Worm (Caenorhabditis elegans) whole organism, midembryonic: ENCODE measurements around the gene mob-2.

Experiments
- cog-1 ChIP-seq: sonication (generic microtip); optimal IDR thresholded peaks from 2 replicates; lab custom pipeline; 2016; ENCODE audit warnings: missing genetic modification characterization, missing compliant biosample characterization
- flt-1 ChIP-seq: fragments of 200-800 bp; sonication (Bioruptor generic); IDR thresholded peaks from 2 replicates; pipeline ENCODE4 v1.3.6; 2022; ENCODE audit warnings: missing genetic modification characterization, missing compliant biosample characterization
- klf-2 ChIP-seq: fragments of 200-800 bp; sonication (Bioruptor generic); conservative IDR thresholded peaks from 2 replicates; pipeline ENCODE4 v1.3.6; 2022; ENCODE audit warnings: missing genetic modification reagents, missing genetic modification characterization, missing compliant biosample characterization
- ref-1 ChIP-seq: fragments of 200-800 bp; sonication (Bioruptor generic); conservative IDR thresholded peaks from 2 replicates; pipeline ENCODE4 v1.3.6; 2022; ENCODE audit warnings: missing genetic modification reagents, missing genetic modification characterization, missing compliant biosample characterization
- tab-1 ChIP-seq: fragments of 200-800 bp; sonication (Bioruptor generic); IDR thresholded peaks from 2 replicates; pipeline ENCODE4 v1.3.6; 2022; ENCODE audit warnings: missing genetic modification characterization, missing compliant biosample characterization
- ztf-23 ChIP-seq: fragments of 200-800 bp; sonication (Bioruptor generic); IDR thresholded peaks from 2 replicates; pipeline ENCODE4 v1.3.6; 2022; ENCODE audit warnings: missing genetic modification reagents, missing genetic modification characterization, missing compliant biosample characterization
- ztf-29 ChIP-seq: fragments of 200-800 bp; sonication (Bioruptor generic); IDR thresholded peaks from 2 replicates; pipeline ENCODE4 v1.3.6; 2022; ENCODE audit warnings: missing genetic modification reagents, missing genetic modification characterization, missing compliant biosample characterization

ce11 chrX:13212528-13212927 is 42.7 kb upstream of the mob-2 start:
- TF ChIP-seq flt-1 (GFP tag; lab: Robert Waterston, UW) = no peak
- no peak for TF ChIP-seq klf-2 (GFP tag; lab: Robert Waterston, UW)
- no peak for TF ChIP-seq tab-1 (GFP tag; lab: Robert Waterston, UW)
- TF ChIP-seq cog-1 (tag; lab: Kevin White, UChicago) = no peak
- TF ChIP-seq ztf-23 = no peak
- TF ChIP-seq ztf-29 (GFP tag; lab: Robert Waterston, UW) = no peak
- no peak for TF ChIP-seq ref-1 (GFP tag; lab: Robert Waterston, UW)
